Fruit fly (Drosophila melanogaster) whole organism: ENCODE results near the gene Josd.

Source experiments
- Dll ChIP-seq: fragments of >200 bp; optimal IDR thresholded peaks from 2 replicates; lab custom pipeline; 2017
- EcR ChIP-seq, 2 experiments: fragments of >200 bp; optimal IDR thresholded peaks; 2 replicates each; lab custom pipeline; 2017; ENCODE audit warnings: missing biosample characterization in 2 of 2, missing genetic modification characterization in 2 of 2, missing genetic modification reagents in 2 of 2
- pan ChIP-seq: fragments of >200 bp; optimal IDR thresholded peaks from 2 replicates; lab custom pipeline; 2017
- psq ChIP-seq: fragments of >200 bp; optimal IDR thresholded peaks from 2 replicates; lab custom pipeline; 2017
- usp ChIP-seq: fragments of >200 bp; optimal IDR thresholded peaks from 2 replicates; lab custom pipeline; 2017; ENCODE audit warnings: missing biosample characterization, missing genetic modification characterization, mixed read lengths

- TF ChIP-seq psq (lab: Kevin White, UChicago) (no peak), pan (lab: Kevin White, UChicago) (no peak), Dll (lab: Kevin White, UChicago) (no peak), EcR (GFP tag; optimal IDR thresholded peaks at IDR 0.05; lab: Kevin White, UChicago) (no peak), usp (no peak)
These were observed 43.2 kb downstream of the Josd start for dm6 chrX:6304203-6304602.
